Worm (Caenorhabditis elegans) whole organism, young adult: ENCODE data around the gene rnp-7.
A peak's percentile ranks its signal among the peaks of the same experiment; 100 is the strongest.

Source experiments
- B0336.3 ChIP-seq: fragments of 200-800 bp; sonication (Bioruptor generic); IDR thresholded peaks from 2 replicates; pipeline ENCODE4 v1.3.6; 2022; ENCODE audit warnings: missing genetic modification characterization, missing compliant biosample characterization
- C06A6.2 ChIP-seq: fragments of 200-800 bp; sonication (Bioruptor generic); conservative IDR thresholded peaks from 2 replicates; pipeline ENCODE4 v1.3.6; 2022; ENCODE audit warnings: missing genetic modification characterization, missing compliant biosample characterization
- F10E7.11 ChIP-seq: sonication (generic microtip); optimal IDR thresholded peaks from 2 replicates; lab custom pipeline; 2017; ENCODE audit warnings: mild to moderate bottlenecking, missing genetic modification characterization, moderate library complexity, missing compliant biosample characterization
- F37B4.10 ChIP-seq: fragments of 200-800 bp; sonication (Bioruptor generic); IDR thresholded peaks from 2 replicates; pipeline ENCODE4 v1.3.6; 2022; ENCODE audit warnings: missing genetic modification characterization, missing compliant biosample characterization
- F39B2.1 ChIP-seq: fragments of 200-800 bp; sonication (Bioruptor generic); IDR thresholded peaks from 2 replicates; pipeline ENCODE4 v1.3.6; 2022; ENCODE audit warnings: missing genetic modification reagents, missing genetic modification characterization, missing compliant biosample characterization
- F52B5.7 ChIP-seq: sonication (generic microtip); optimal IDR thresholded peaks from 2 replicates; lab custom pipeline; 2016; ENCODE audit warnings: mild to moderate bottlenecking, missing genetic modification characterization, missing compliant biosample characterization
- F57A8.1 ChIP-seq: fragments of 200-800 bp; sonication (Bioruptor generic); optimal IDR thresholded peaks from 2 replicates; lab custom pipeline; 2018; ENCODE audit warnings: mild to moderate bottlenecking, missing genetic modification characterization, moderate library complexity, missing compliant biosample characterization
- K11D2.4 ChIP-seq: fragments of 200-800 bp; sonication (Bioruptor generic); IDR thresholded peaks from 2 replicates; pipeline ENCODE4 v1.3.6; 2022; ENCODE audit warnings: missing genetic modification reagents, missing genetic modification characterization, missing compliant biosample characterization
- Y53F4B.3 ChIP-seq: fragments of 200-800 bp; sonication (Bioruptor generic); IDR thresholded peaks from 2 replicates; pipeline ENCODE4 v1.3.6; 2022; ENCODE audit warnings: missing genetic modification reagents, missing genetic modification characterization, missing compliant biosample characterization
- Y67H2A.10 ChIP-seq: fragments of 200-800 bp; sonication (Bioruptor generic); conservative IDR thresholded peaks from 2 replicates; pipeline ENCODE4 v1.3.6; 2022; ENCODE audit warnings: missing genetic modification reagents, missing genetic modification characterization, missing compliant biosample characterization
- Y95B8A.8 ChIP-seq: fragments of 200-800 bp; sonication (Bioruptor generic); IDR thresholded peaks from 2 replicates; pipeline ENCODE4 v1.3.6; 2022; ENCODE audit warnings: missing genetic modification reagents, missing genetic modification characterization, missing compliant biosample characterization
- ZK185.1 ChIP-seq: sonication (generic microtip); optimal IDR thresholded peaks from 2 replicates; lab custom pipeline; 2016; ENCODE audit warnings: mild to moderate bottlenecking, missing genetic modification characterization, missing compliant biosample characterization; ENCODE audit not compliant: poor library complexity, severe bottlenecking
- akir-1 ChIP-seq: fragments of 200-800 bp; sonication (Bioruptor generic); optimal IDR thresholded peaks from 2 replicates; lab custom pipeline; 2018; ENCODE audit warnings: mild to moderate bottlenecking, missing genetic modification characterization, moderate library complexity, missing compliant biosample characterization
- ama-1 ChIP-seq, 3 experiments: fragments of 150-350 bp in 1 of 3; sonication (generic microtip) in 2 of 3; optimal IDR thresholded peaks; 2 replicates each; lab custom pipeline; 2014 to 2018; ENCODE audit warnings: missing biosample characterization in 2 of 3, missing genetic modification characterization in 2 of 3, missing genetic modification reagents in 2 of 3
- atf-7 ChIP-seq: sonication (generic microtip); optimal IDR thresholded peaks from 2 replicates; lab custom pipeline; 2017; ENCODE audit warnings: mild to moderate bottlenecking, missing genetic modification characterization, missing compliant biosample characterization
- athp-1 ChIP-seq: sonication (generic microtip); optimal IDR thresholded peaks from 2 replicates; lab custom pipeline; 2017; ENCODE audit warnings: mild to moderate bottlenecking, missing genetic modification characterization, missing compliant biosample characterization
- attf-3 ChIP-seq: fragments of 200-800 bp; sonication (Bioruptor generic); conservative IDR thresholded peaks from 2 replicates; pipeline ENCODE4 v1.3.6; 2022; ENCODE audit warnings: missing genetic modification reagents, missing genetic modification characterization, missing compliant biosample characterization
- attf-5 ChIP-seq: fragments of 200-800 bp; sonication (Bioruptor generic); optimal IDR thresholded peaks from 2 replicates; lab custom pipeline; 2018; ENCODE audit warnings: mild to moderate bottlenecking, missing genetic modification characterization, missing compliant biosample characterization
- bed-1 ChIP-seq: fragments of 200-800 bp; sonication (Bioruptor generic); IDR thresholded peaks from 2 replicates; pipeline ENCODE4 v1.3.6; 2022; ENCODE audit warnings: missing genetic modification reagents, missing genetic modification characterization, missing compliant biosample characterization
- cebp-1 ChIP-seq, 2 experiments: fragments of 200-800 bp in 1 of 2; sonication (Bioruptor generic) in 1 of 2; sonication (generic microtip) in 1 of 2; IDR thresholded peaks in 1 of 2; optimal IDR thresholded peaks in 1 of 2; 2 replicates each; pipeline versions ENCODE4 v1.3.6 to Lab custom; 2017 to 2022; ENCODE audit warnings: missing compliant biosample characterization in 2 of 2, missing genetic modification characterization in 2 of 2, mild to moderate bottlenecking in 1 of 2, missing genetic modification reagents in 1 of 2, moderate library complexity in 1 of 2
- ceh-40 ChIP-seq: fragments of 200-800 bp; sonication (Bioruptor generic); IDR thresholded peaks from 2 replicates; pipeline ENCODE4 v1.3.6; 2022; ENCODE audit warnings: missing genetic modification characterization, missing compliant biosample characterization
- ceh-79 ChIP-seq: sonication (generic microtip); optimal IDR thresholded peaks from 2 replicates; lab custom pipeline; 2017; ENCODE audit warnings: mild to moderate bottlenecking, missing genetic modification characterization, missing compliant biosample characterization
- chd-7 ChIP-seq: sonication (generic microtip); optimal IDR thresholded peaks from 2 replicates; lab custom pipeline; 2016; ENCODE audit warnings: mild to moderate bottlenecking, missing genetic modification characterization, moderate library complexity, missing compliant biosample characterization
- egl-44 ChIP-seq: fragments of 200-800 bp; sonication (Bioruptor generic); IDR thresholded peaks from 2 replicates; pipeline ENCODE4 v1.3.6; 2022; ENCODE audit warnings: missing genetic modification reagents, missing genetic modification characterization, missing compliant biosample characterization
- hlh-26 ChIP-seq: fragments of 200-800 bp; sonication (Bioruptor generic); conservative IDR thresholded peaks from 2 replicates; pipeline ENCODE4 v1.3.6; 2022; ENCODE audit warnings: missing genetic modification reagents, missing genetic modification characterization, missing compliant biosample characterization
- hmg-1.2 ChIP-seq: fragments of 200-800 bp; sonication (Bioruptor generic); IDR thresholded peaks from 2 replicates; pipeline ENCODE4 v1.3.6; 2022; ENCODE audit warnings: missing genetic modification reagents, missing genetic modification characterization, missing compliant biosample characterization
- hmg-20 ChIP-seq: fragments of 200-800 bp; sonication (Bioruptor generic); IDR thresholded peaks from 2 replicates; pipeline ENCODE4 v1.3.6; 2022; ENCODE audit warnings: missing genetic modification reagents, missing genetic modification characterization, missing compliant biosample characterization
- hrde-1 ChIP-seq: sonication (generic microtip); optimal IDR thresholded peaks from 2 replicates; lab custom pipeline; 2016; ENCODE audit warnings: missing genetic modification characterization, mild to moderate bottlenecking, missing compliant biosample characterization, moderate library complexity, missing genotype, missing genetic modification reagents, borderline replicate concordance
- madf-10 ChIP-seq: sonication (generic microtip); optimal IDR thresholded peaks from 2 replicates; lab custom pipeline; 2016; ENCODE audit warnings: mild to moderate bottlenecking, missing genetic modification characterization, missing compliant biosample characterization
- madf-3 ChIP-seq: fragments of 200-800 bp; sonication (Bioruptor generic); IDR thresholded peaks from 2 replicates; pipeline ENCODE4 v1.3.6; 2022; ENCODE audit warnings: missing genetic modification reagents, missing genetic modification characterization, missing compliant biosample characterization
- mxl-1 ChIP-seq: sonication (generic microtip); optimal IDR thresholded peaks from 2 replicates; lab custom pipeline; 2016; ENCODE audit warnings: missing genetic modification characterization, missing compliant biosample characterization
- nfya-1 ChIP-seq: sonication (generic microtip); optimal IDR thresholded peaks from 2 replicates; lab custom pipeline; 2017; ENCODE audit warnings: antibody characterized with exemption, missing compliant biosample characterization, missing genetic modification characterization, borderline replicate concordance; ENCODE audit not compliant: insufficient read depth
- nfyb-1 ChIP-seq: fragments of 200-800 bp; sonication (Bioruptor generic); IDR thresholded peaks from 2 replicates; pipeline ENCODE4 v1.3.6; 2022; ENCODE audit warnings: missing genetic modification reagents, missing genetic modification characterization, missing compliant biosample characterization
- nhr-179 ChIP-seq: sonication (generic microtip); optimal IDR thresholded peaks from 2 replicates; lab custom pipeline; 2016; ENCODE audit warnings: mild to moderate bottlenecking, missing genetic modification characterization, missing compliant biosample characterization
- pha-4 ChIP-seq: fragments of 150-350 bp; sonication (generic microtip); optimal IDR thresholded peaks from 2 replicates; lab custom pipeline; 2014; ENCODE audit warnings: missing biosample characterization, missing genetic modification reagents, missing genetic modification characterization
- rcor-1 ChIP-seq: fragments of 200-800 bp; sonication (Bioruptor generic); IDR thresholded peaks from 2 replicates; pipeline ENCODE4 v1.3.6; 2022; ENCODE audit warnings: missing genetic modification reagents, missing genetic modification characterization, missing compliant biosample characterization
- rec-8 ChIP-seq, 2 experiments: sonication (generic microtip); optimal IDR thresholded peaks; 2 replicates each; lab custom pipeline; 2016; ENCODE audit warnings: mild to moderate bottlenecking in 2 of 2, missing genetic modification characterization in 2 of 2, missing genetic modification reagents in 2 of 2, missing genotype in 2 of 2, missing biosample characterization in 1 of 2, missing compliant biosample characterization in 1 of 2, moderate library complexity in 1 of 2
- repo-1 ChIP-seq: sonication (generic microtip); optimal IDR thresholded peaks from 2 replicates; lab custom pipeline; 2017; ENCODE audit warnings: mild to moderate bottlenecking, missing genetic modification characterization, missing compliant biosample characterization
- sea-2 ChIP-seq: fragments of 200-800 bp; sonication (Bioruptor generic); IDR thresholded peaks from 2 replicates; pipeline ENCODE4 v1.3.6; 2022; ENCODE audit warnings: missing genetic modification characterization, missing compliant biosample characterization
- snpc-1.1 ChIP-seq: sonication (generic microtip); optimal IDR thresholded peaks from 2 replicates; lab custom pipeline; 2017; ENCODE audit warnings: missing genetic modification characterization, mild to moderate bottlenecking, missing compliant biosample characterization, antibody characterized with exemption, moderate library complexity, missing genotype, missing genetic modification reagents; ENCODE audit not compliant: insufficient read depth
- snpc-1.3 ChIP-seq: sonication (generic microtip); optimal IDR thresholded peaks from 2 replicates; lab custom pipeline; 2017; ENCODE audit warnings: missing genetic modification characterization, mild to moderate bottlenecking, missing compliant biosample characterization, antibody characterized with exemption, moderate library complexity, missing genotype, missing genetic modification reagents; ENCODE audit not compliant: insufficient read depth
- snpc-4 ChIP-seq, 5 experiments: fragments of 150-350 bp in 1 of 5; sonication (generic microtip) in 4 of 5; optimal IDR thresholded peaks; 2 replicates each; lab custom pipeline; 2014 to 2018; ENCODE audit warnings: missing genetic modification characterization in 5 of 5, missing biosample characterization in 3 of 5, antibody characterized with exemption in 2 of 5, mild to moderate bottlenecking in 2 of 5, missing compliant biosample characterization in 2 of 5, missing genotype in 2 of 5, moderate library complexity in 2 of 5, missing genetic modification reagents in 1 of 5
- unc-130 ChIP-seq: sonication (generic microtip); optimal IDR thresholded peaks from 2 replicates; lab custom pipeline; 2016; ENCODE audit warnings: missing genetic modification reagents, missing genetic modification characterization, missing compliant biosample characterization
- unc-62 ChIP-seq: fragments of 150-350 bp; optimal IDR thresholded peaks from 2 replicates; lab custom pipeline; 2014; ENCODE audit warnings: missing biosample characterization, missing genetic modification reagents, missing genetic modification characterization
- xnd-1 ChIP-seq: sonication (generic microtip); optimal IDR thresholded peaks from 2 replicates; lab custom pipeline; 2016; ENCODE audit warnings: missing genotype, missing genetic modification reagents, missing genetic modification characterization, missing compliant biosample characterization
- ztf-3 ChIP-seq: fragments of 200-800 bp; sonication (Bioruptor generic); optimal IDR thresholded peaks from 2 replicates; lab custom pipeline; 2018; ENCODE audit warnings: mild to moderate bottlenecking, missing genetic modification characterization, missing compliant biosample characterization
- ztf-6 ChIP-seq: fragments of 200-800 bp; sonication (Bioruptor generic); IDR thresholded peaks from 2 replicates; pipeline ENCODE4 v1.3.6; 2022; ENCODE audit warnings: missing genetic modification reagents, missing genetic modification characterization, missing compliant biosample characterization

rnp-7 gene

ce11 chrIII:7184022-7184421, 23.1 kb upstream of the rnp-7 start, which contains the start of gene yju-2 (continued):
- TF ChIP-seq chd-7 (tag; lab: Kevin White, UChicago) (no peak), ztf-6 (GFP tag; lab: Robert Waterston, UW) (no peak), attf-5 (GFP tag; lab: Kevin White, UChicago) (peak; percentile 12), atf-7 (no peak), hmg-20 (GFP tag; lab: Robert Waterston, UW) (no peak), bed-1 (GFP tag; lab: Robert Waterston, UW) (no peak), xnd-1 (tag; lab: Kevin White, UChicago) (no peak), ama-1 (optimal IDR thresholded peaks at IDR 0.05; lab: Kevin White, UChicago) (peak; percentile 16), ama-1 (GFP tag; optimal IDR thresholded peaks at IDR 0.05; lab: Kevin White, UChicago) (peak in 1 of 2 experiments; percentile 38), ztf-3 (GFP tag; lab: Kevin White, UChicago) (no peak), F10E7.11 (tag; lab: Kevin White, UChicago) (no peak), akir-1 (no peak), snpc-1.1 (tag; lab: Kevin White, UChicago) (no peak), snpc-4 (GFP tag; optimal IDR thresholded peaks at IDR 0.05; lab: Kevin White, UChicago) (peak; percentile 31), snpc-4 (tag; optimal IDR thresholded peaks at IDR 0.05; lab: Kevin White, UChicago) (peak in 2 of 4 experiments; percentile 38 to 41), pha-4 (tag; lab: Kevin White, UChicago) (no peak), attf-3 (no peak), mxl-1 (tag; lab: Kevin White, UChicago) (no peak), ceh-40 (GFP tag; lab: Robert Waterston, UW) (no peak), rcor-1 (GFP tag; lab: Robert Waterston, UW) (no peak), nhr-179 (no peak), hlh-26 (GFP tag; lab: Robert Waterston, UW) (no peak), Y53F4B.3 (no peak), hmg-1.2 (GFP tag; lab: Robert Waterston, UW) (peak; percentile 81), madf-3 (GFP tag; lab: Robert Waterston, UW) (0 out of 2 replicates have a peak, but pooled peaks have one; percentile 47), nfyb-1 (GFP tag; lab: Robert Waterston, UW) (no peak), ceh-79 (tag; lab: Kevin White, UChicago) (no peak), K11D2.4 (GFP tag; lab: Robert Waterston, UW) (no peak), F52B5.7 (tag; lab: Kevin White, UChicago) (no peak), Y95B8A.8 (GFP tag; lab: Robert Waterston, UW) (no peak), unc-130 (GFP tag; lab: Kevin White, UChicago) (no peak), F39B2.1 (no peak), sea-2 (GFP tag; lab: Robert Waterston, UW) (no peak), egl-44 (GFP tag; lab: Robert Waterston, UW) (no peak), ZK185.1 (no peak), C06A6.2 (GFP tag; lab: Robert Waterston, UW) (no peak), unc-62 (GFP tag; lab: Kevin White, UChicago) (no peak), rec-8 (tag; optimal IDR thresholded peaks at IDR 0.05; lab: Kevin White, UChicago) (no peak), snpc-1.3 (no peak), madf-10 (tag; lab: Kevin White, UChicago) (peak; percentile 3), F37B4.10 (no peak), nfya-1 (tag; lab: Kevin White, UChicago) (no peak), repo-1 (tag; lab: Kevin White, UChicago) (peak; percentile 18), F57A8.1 (GFP tag; lab: Kevin White, UChicago) (no peak), hrde-1 (tag; lab: Kevin White, UChicago) (no peak), B0336.3 (GFP tag; lab: Robert Waterston, UW) (0 out of 2 replicates have a peak, but pooled peaks have one; percentile 22), athp-1 (no peak), cebp-1 (GFP tag; IDR thresholded peaks at IDR 0.05; lab: Robert Waterston, UW) (no peak), cebp-1 (tag; optimal IDR thresholded peaks at IDR 0.05; lab: Kevin White, UChicago) (peak; percentile 58), Y67H2A.10 (GFP tag; lab: Robert Waterston, UW) (no peak)
